Fruit fly (Drosophila melanogaster): Measurements from ENCODE around the gene CG17192.
A peak's percentile ranks its signal among the peaks of the same experiment; 100 is the strongest.

CG17192 gene

dm6 chr3R:27048561-27049270 is 30.6 kb upstream of the CG17192 start, which contains the start of gene TwdlT:
TwdlT (plus strand) TSS chr3R:27049220.
- TF ChIP-seq pad (GFP tag; optimal IDR thresholded peaks at IDR 0.05) (no peak), Hr96 (GFP tag; optimal IDR thresholded peaks at IDR 0.05) (no peak), Clk (GFP tag; optimal IDR thresholded peaks at IDR 0.05) (no peak), kay (GFP tag; ENCODE audit: borderline replicate concordance) (no peak), CG5204 (GFP tag; optimal IDR thresholded peaks at IDR 0.05) (no peak), CG33017 (tag; optimal IDR thresholded peaks at IDR 0.05) (no peak), ovo (GFP tag; optimal IDR thresholded peaks at IDR 0.05) (no peak)

- TF ChIP-seq cic (GFP tag; optimal IDR thresholded peaks at IDR 0.05) (no peak), Clk (GFP tag; optimal IDR thresholded peaks at IDR 0.05) (no peak), pad (GFP tag; optimal IDR thresholded peaks at IDR 0.05) (no peak), CG7045 (GFP tag; optimal IDR thresholded peaks at IDR 0.05) (no peak), CG1620 (GFP tag; optimal IDR thresholded peaks at IDR 0.05) (no peak), Crg-1 (GFP tag; optimal IDR thresholded peaks at IDR 0.05) (no peak), CG14711 (tag; optimal IDR thresholded peaks at IDR 0.05) (no peak), CG12768 (GFP tag; optimal IDR thresholded peaks at IDR 0.05) (no peak), tj (GFP tag; optimal IDR thresholded peaks at IDR 0.05) (no peak), bab1 (GFP tag; optimal IDR thresholded peaks at IDR 0.05) (no peak), CG7101 (tag; optimal IDR thresholded peaks at IDR 0.05) (no peak), toe (GFP tag; optimal IDR thresholded peaks at IDR 0.05) (no peak), kay (GFP tag; ENCODE audit: borderline replicate concordance) (no peak)
Measured at dm6 chr3R:27040044-27040443, 22.0 kb upstream of the CG17192 start.

DNA sequence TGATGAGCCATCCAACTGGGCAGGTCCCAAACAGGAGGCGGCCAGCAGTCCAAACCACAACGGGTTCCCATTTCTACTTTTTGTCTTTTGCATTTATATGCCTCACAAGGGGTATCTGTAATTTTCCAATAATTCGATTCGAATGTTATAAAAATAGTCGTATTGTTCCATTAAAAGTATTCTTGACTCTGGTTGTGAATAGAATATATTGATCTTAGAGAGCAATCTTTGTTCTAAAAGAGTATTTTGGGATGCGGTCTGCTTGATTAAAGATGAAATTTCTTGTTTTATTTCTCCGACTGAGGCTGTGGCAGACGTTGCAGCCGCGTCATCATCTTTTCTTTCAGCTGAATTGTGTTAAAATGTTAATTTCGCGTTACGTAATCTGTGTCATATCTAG is 15.8 kb upstream of the CG17192 start:
- no peak for TF ChIP-seq Clk (GFP tag; optimal IDR thresholded peaks at IDR 0.05)
- TF ChIP-seq CG33017 (tag; optimal IDR thresholded peaks at IDR 0.05): no peak
- no peak for TF ChIP-seq pad (GFP tag; optimal IDR thresholded peaks at IDR 0.05)
- no peak for TF ChIP-seq kay (GFP tag; ENCODE audit: borderline replicate concordance)
- TF ChIP-seq CG12768 (GFP tag; optimal IDR thresholded peaks at IDR 0.05): no peak
- no peak for TF ChIP-seq CG14711 (tag; optimal IDR thresholded peaks at IDR 0.05)
- TF ChIP-seq toe (GFP tag; optimal IDR thresholded peaks at IDR 0.05): no peak
- no peak for TF ChIP-seq tj (GFP tag; optimal IDR thresholded peaks at IDR 0.05)
- TF ChIP-seq cnc (optimal IDR thresholded peaks at IDR 0.05): no peak
- TF ChIP-seq ovo (GFP tag; optimal IDR thresholded peaks at IDR 0.05): no peak

dm6 chr3R:27026009-27026408 is 7.9 kb upstream of the CG17192 start, which contains the start of gene CG6271:
CG6271 (minus strand) TSS chr3R:27026109.
- TF ChIP-seq Clk (GFP tag; optimal IDR thresholded peaks at IDR 0.05): no peak
- TF ChIP-seq toe (GFP tag; optimal IDR thresholded peaks at IDR 0.05): no peak
- TF ChIP-seq Mnt (GFP tag; optimal IDR thresholded peaks at IDR 0.05): no peak
- no peak for TF ChIP-seq cnc (optimal IDR thresholded peaks at IDR 0.05)
- no peak for TF ChIP-seq bab1 (GFP tag; optimal IDR thresholded peaks at IDR 0.05)

dm6 chr3R:27023117-27023516 is 5.0 kb upstream of the CG17192 start, which contains the start of gene CG6277:
CG6277 (minus strand) TSS chr3R:27023217.
- TF ChIP-seq pad (GFP tag; optimal IDR thresholded peaks at IDR 0.05) (no peak), CG14711 (tag; optimal IDR thresholded peaks at IDR 0.05) (no peak), CG33017 (tag; optimal IDR thresholded peaks at IDR 0.05) (no peak), Clk (GFP tag; optimal IDR thresholded peaks at IDR 0.05) (no peak), Crg-1 (GFP tag; optimal IDR thresholded peaks at IDR 0.05) (no peak), CG11617 (GFP tag; optimal IDR thresholded peaks at IDR 0.05) (no peak), CG5204 (GFP tag; optimal IDR thresholded peaks at IDR 0.05) (no peak), Hr96 (GFP tag; optimal IDR thresholded peaks at IDR 0.05) (no peak), bab1 (GFP tag; optimal IDR thresholded peaks at IDR 0.05) (no peak), CG12768 (GFP tag; optimal IDR thresholded peaks at IDR 0.05) (no peak), cic (GFP tag; optimal IDR thresholded peaks at IDR 0.05) (no peak), CG7101 (tag; optimal IDR thresholded peaks at IDR 0.05) (no peak), Mnt (GFP tag; optimal IDR thresholded peaks at IDR 0.05) (no peak), tj (GFP tag; optimal IDR thresholded peaks at IDR 0.05) (no peak), CG7045 (GFP tag; optimal IDR thresholded peaks at IDR 0.05) (no peak), toe (GFP tag; optimal IDR thresholded peaks at IDR 0.05) (no peak), kay (GFP tag; ENCODE audit: borderline replicate concordance) (no peak), CG1620 (GFP tag; optimal IDR thresholded peaks at IDR 0.05) (no peak), cnc (optimal IDR thresholded peaks at IDR 0.05) (no peak), ovo (GFP tag; optimal IDR thresholded peaks at IDR 0.05) (no peak)

dm6 chr3R:27021278-27021677 is 3.2 kb upstream of the CG17192 start, which contains the start of gene CG6283:
CG6283 (minus strand) TSS chr3R:27021378.
- TF ChIP-seq CG33017 (tag; optimal IDR thresholded peaks at IDR 0.05) (no peak), kay (GFP tag; ENCODE audit: borderline replicate concordance) (peak; percentile 28)

DNA sequence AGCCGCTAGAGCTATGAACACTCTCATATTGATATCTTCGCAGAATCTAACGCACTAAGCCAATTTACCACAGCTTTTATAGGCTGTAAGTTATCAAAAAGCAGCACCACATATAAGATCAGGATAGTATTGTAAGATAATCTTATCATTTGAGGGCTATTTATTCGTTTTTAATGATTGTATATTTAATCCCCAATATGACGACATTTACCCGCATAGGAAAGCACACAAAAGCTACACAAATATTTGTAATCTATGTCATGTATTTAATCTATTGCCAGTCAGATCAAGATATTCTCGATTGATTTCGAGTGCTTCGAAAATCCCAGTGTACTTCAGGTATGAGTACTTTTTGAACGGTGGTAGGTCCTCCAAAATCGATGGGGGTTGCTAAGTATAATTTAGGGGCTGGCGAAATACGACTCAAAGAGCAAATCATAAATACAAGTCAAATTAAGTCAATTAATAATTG is 1.6 kb upstream of the CG17192 start, which contains the start of gene CG17191:
Gene CG17191 (minus strand): TSS at position 51 of the 472 bp plus-strand sequence.
- TF ChIP-seq CG12768 (GFP tag; optimal IDR thresholded peaks at IDR 0.05) (no peak), Clk (GFP tag; optimal IDR thresholded peaks at IDR 0.05) (no peak), CG1620 (GFP tag; optimal IDR thresholded peaks at IDR 0.05) (no peak), cnc (optimal IDR thresholded peaks at IDR 0.05) (no peak), tj (GFP tag; optimal IDR thresholded peaks at IDR 0.05) (no peak), Crg-1 (GFP tag; optimal IDR thresholded peaks at IDR 0.05) (no peak), bab1 (GFP tag; optimal IDR thresholded peaks at IDR 0.05) (no peak), CG14711 (tag; optimal IDR thresholded peaks at IDR 0.05) (no peak)
